Comparison of ENCODE assay signal across 5 fruit fly cellular contexts in genomic region chr2L:13514262-13514937, dm6.
TF ChIP-seq lines count a peak whose summit lies in the region.

No protein-coding gene starts in this region.

- peak; percentile 20 for TF ChIP-seq CTCF in whole organism, embryonic (GFP tag; optimal IDR thresholded peaks at IDR 0.05; lab: Kevin White, UChicago)

TF ChIP-seq in whole organism, adult, 20 proteins besides CTCF, POLR2A, EP300 and RAD21 (continues in another document):
- TF ChIP-seq CG7045 (GFP tag; optimal IDR thresholded peaks at IDR 0.05; lab: Kevin White, UChicago) (peak; percentile 60), tj (GFP tag; optimal IDR thresholded peaks at IDR 0.05; lab: Kevin White, UChicago) (peak; percentile 57), CG11617 (GFP tag; optimal IDR thresholded peaks at IDR 0.05; lab: Kevin White, UChicago) (peak; percentile 89), CG33017 (tag; optimal IDR thresholded peaks at IDR 0.05; lab: Kevin White, UChicago) (peak; percentile 91), Clk (GFP tag; optimal IDR thresholded peaks at IDR 0.05; lab: Kevin White, UChicago) (peak; percentile 24), CG5204 (GFP tag; optimal IDR thresholded peaks at IDR 0.05; lab: Kevin White, UChicago) (peak; percentile 77), CG12768 (GFP tag; optimal IDR thresholded peaks at IDR 0.05; lab: Kevin White, UChicago) (peak; percentile 87), CG1620 (GFP tag; optimal IDR thresholded peaks at IDR 0.05; lab: Kevin White, UChicago) (peak; percentile 65), cnc (optimal IDR thresholded peaks at IDR 0.05; lab: Kevin White, UChicago) (no peak), pad (GFP tag; optimal IDR thresholded peaks at IDR 0.05; lab: Kevin White, UChicago) (peak; percentile 62), CG7101 (tag; optimal IDR thresholded peaks at IDR 0.05; lab: Kevin White, UChicago) (peak; percentile 90), cic (GFP tag; optimal IDR thresholded peaks at IDR 0.05; lab: Kevin White, UChicago) (peak; percentile 86), bab1 (GFP tag; optimal IDR thresholded peaks at IDR 0.05; lab: Kevin White, UChicago) (peak; percentile 72), Hr96 (GFP tag; optimal IDR thresholded peaks at IDR 0.05; lab: Kevin White, UChicago) (peak; percentile 54), CG14711 (tag; optimal IDR thresholded peaks at IDR 0.05; lab: Kevin White, UChicago) (peak; percentile 79), ovo (GFP tag; optimal IDR thresholded peaks at IDR 0.05; lab: Kevin White, UChicago) (peak; percentile 42), toe (GFP tag; optimal IDR thresholded peaks at IDR 0.05; lab: Kevin White, UChicago) (peak; percentile 18), Crg-1 (GFP tag; optimal IDR thresholded peaks at IDR 0.05; lab: Kevin White, UChicago) (peak; percentile 86)

TF ChIP-seq in whole organism, embryonic, 481 proteins besides CTCF, POLR2A, EP300 and RAD21 (continues in another document):
- no peak for TF ChIP-seq Tbp (GFP tag; optimal IDR thresholded peaks at IDR 0.05; lab: Kevin White, UChicago)
- TF ChIP-seq Fer2 (tag; optimal IDR thresholded peaks at IDR 0.05; lab: Kevin White, UChicago), result peak; percentile 29
- TF ChIP-seq CG13894 (tag; optimal IDR thresholded peaks at IDR 0.05; lab: Kevin White, UChicago), result no peak
- no peak; the same call in 1 of the 2 replicates for TF ChIP-seq Ravus (GFP tag; IDR thresholded peaks at IDR 0.05; lab: Robert Waterston, UW)
- TF ChIP-seq CG3726 (GFP tag; IDR thresholded peaks at IDR 0.05; lab: Robert Waterston, UW), result 0 out of 3 replicates have a peak, but pooled peaks have one; percentile 36
- peak; percentile 52 for TF ChIP-seq CG6272 (GFP tag; IDR thresholded peaks at IDR 0.05; lab: Robert Waterston, UW)
- peak; percentile 4 for TF ChIP-seq CG15514 (GFP tag; optimal IDR thresholded peaks at IDR 0.05; lab: Kevin White, UChicago)
- no peak for TF ChIP-seq CG9609 (GFP tag; optimal IDR thresholded peaks at IDR 0.05; lab: Kevin White, UChicago)
- TF ChIP-seq CG14667 (GFP tag; IDR thresholded peaks at IDR 0.05; lab: Robert Waterston, UW), result no peak
- TF ChIP-seq Hr3 (GFP tag; optimal IDR thresholded peaks at IDR 0.05; lab: Kevin White, UChicago), result peak; percentile 23
- TF ChIP-seq pros (GFP tag; optimal IDR thresholded peaks at IDR 0.05; lab: Kevin White, UChicago), result peak; percentile 32
- TF ChIP-seq cas (GFP tag; IDR thresholded peaks at IDR 0.05; lab: Robert Waterston, UW), result 0 out of 2 replicates have a peak, but pooled peaks have one; percentile 24
- TF ChIP-seq cwo (GFP tag; optimal IDR thresholded peaks at IDR 0.05; lab: Kevin White, UChicago), result peak; percentile 92
- peak; percentile 47 for TF ChIP-seq CG12391 (tag; optimal IDR thresholded peaks at IDR 0.05; lab: Kevin White, UChicago)
- TF ChIP-seq Dp (GFP tag; optimal IDR thresholded peaks at IDR 0.05; lab: Kevin White, UChicago), result no peak
- peak; percentile 17 for TF ChIP-seq CG6254 (GFP tag; optimal IDR thresholded peaks at IDR 0.05; lab: Kevin White, UChicago)
- TF ChIP-seq CG14441 (GFP tag; IDR thresholded peaks at IDR 0.05; lab: Robert Waterston, UW), result peak; percentile 52; the same call in 1 of the 2 replicates
- peak; percentile 44; the same call in 2 of the 3 replicates for TF ChIP-seq CG11560 (tag; IDR thresholded peaks at IDR 0.05; lab: Robert Waterston, UW)

TF ChIP-seq in whole organism, prepupa, 60 proteins besides CTCF, POLR2A, EP300 and RAD21 (continues in another document):
- TF ChIP-seq CG8319 (GFP tag; optimal IDR thresholded peaks at IDR 0.05; lab: Kevin White, UChicago) (no peak), Ets21C (GFP tag; optimal IDR thresholded peaks at IDR 0.05; lab: Kevin White, UChicago) (peak; percentile 63), Sox14 (GFP tag; optimal IDR thresholded peaks at IDR 0.05; lab: Kevin White, UChicago) (peak; percentile 82), CG9139 (GFP tag; optimal IDR thresholded peaks at IDR 0.05; lab: Kevin White, UChicago) (no peak), CG31627 (GFP tag; optimal IDR thresholded peaks at IDR 0.05; lab: Kevin White, UChicago) (peak; percentile 84), CG10669 (GFP tag; optimal IDR thresholded peaks at IDR 0.05; lab: Kevin White, UChicago) (no peak), ss (GFP tag; optimal IDR thresholded peaks at IDR 0.05; lab: Kevin White, UChicago) (no peak), CG15336 (GFP tag; IDR thresholded peaks at IDR 0.05; lab: Robert Waterston, UW) (peak; percentile 78), CG1621 (tag; optimal IDR thresholded peaks at IDR 0.05; lab: Kevin White, UChicago) (no peak), CG10631 (GFP tag; optimal IDR thresholded peaks at IDR 0.05; lab: Kevin White, UChicago) (peak; percentile 40), CG3919 (GFP tag; optimal IDR thresholded peaks at IDR 0.05; lab: Kevin White, UChicago) (no peak), Eip75B (GFP tag; optimal IDR thresholded peaks at IDR 0.05; lab: Kevin White, UChicago) (no peak), Blimp-1 (GFP tag; optimal IDR thresholded peaks at IDR 0.05; lab: Kevin White, UChicago) (peak; percentile 6), CG32006 (GFP tag; optimal IDR thresholded peaks at IDR 0.05; lab: Kevin White, UChicago) (peak; percentile 83), CG4318 (GFP tag; optimal IDR thresholded peaks at IDR 0.05; lab: Kevin White, UChicago) (peak; percentile 75), CG6276 (GFP tag; optimal IDR thresholded peaks at IDR 0.05; lab: Kevin White, UChicago) (peak; percentile 0), Smox (GFP tag; optimal IDR thresholded peaks at IDR 0.05; lab: Kevin White, UChicago) (peak; percentile 84), CG11294 (GFP tag; IDR thresholded peaks at IDR 0.05; lab: Robert Waterston, UW) (peak; percentile 66; the same call in 1 of the 2 replicates), CG11902 (GFP tag; optimal IDR thresholded peaks at IDR 0.05; lab: Kevin White, UChicago) (peak; percentile 7)

TF ChIP-seq in whole organism, pupa, 21 proteins besides CTCF, POLR2A, EP300 and RAD21 (continues in another document):
- TF ChIP-seq fd96Ca (GFP tag; IDR thresholded peaks at IDR 0.05; lab: Robert Waterston, UW) (peak; percentile 52; the same call in 2 of the 3 replicates), CG34367 (tag; optimal IDR thresholded peaks at IDR 0.05; lab: Kevin White, UChicago) (no peak), CG4496 (GFP tag; IDR thresholded peaks at IDR 0.05; lab: Robert Waterston, UW) (peak; percentile 2; the same call in 1 of the 3 replicates), CG13204 (GFP tag; optimal IDR thresholded peaks at IDR 0.05; lab: Kevin White, UChicago) (peak; percentile 83), EcR (GFP tag; optimal IDR thresholded peaks at IDR 0.05; lab: Kevin White, UChicago) (peak; percentile 86), CG9948 (tag; optimal IDR thresholded peaks at IDR 0.05; lab: Kevin White, UChicago) (no peak), CG12605 (GFP tag; IDR thresholded peaks at IDR 0.05; lab: Robert Waterston, UW) (0 out of 2 replicates have a peak, but pooled peaks have one; percentile 13), Pif1A (GFP tag; optimal IDR thresholded peaks at IDR 0.05; lab: Kevin White, UChicago) (no peak), Ets98B (GFP tag; IDR thresholded peaks at IDR 0.05; lab: Robert Waterston, UW) (peak; percentile 7), CG15710 (tag; optimal IDR thresholded peaks at IDR 0.05; lab: Kevin White, UChicago) (peak; percentile 39), CG8159 (tag; optimal IDR thresholded peaks at IDR 0.05; lab: Kevin White, UChicago) (no peak), CG17806 (tag; optimal IDR thresholded peaks at IDR 0.05; lab: Kevin White, UChicago) (no peak), Snoo (tag; optimal IDR thresholded peaks at IDR 0.05; lab: Kevin White, UChicago) (peak; percentile 78), CG10348 (GFP tag; IDR thresholded peaks at IDR 0.05; lab: Robert Waterston, UW) (peak; percentile 53; the same call in 1 of the 2 replicates), CG14655 (GFP tag; optimal IDR thresholded peaks at IDR 0.05; lab: Kevin White, UChicago) (peak; percentile 18), rn (GFP tag; IDR thresholded peaks at IDR 0.05; lab: Robert Waterston, UW) (no peak), D1 (tag; optimal IDR thresholded peaks at IDR 0.05; lab: Kevin White, UChicago) (no peak), CG8301 (tag; optimal IDR thresholded peaks at IDR 0.05; lab: Kevin White, UChicago) (peak; percentile 16), Pif1B (GFP tag; optimal IDR thresholded peaks at IDR 0.05; lab: Kevin White, UChicago) (no peak), CG32121 (GFP tag; IDR thresholded peaks at IDR 0.05; lab: Robert Waterston, UW) (peak; percentile 38)

TF ChIP-seq in whole organism, wandering third instar larva, 38 proteins besides CTCF, POLR2A, EP300 and RAD21 (continues in another document):
- TF ChIP-seq CrebA (GFP tag; optimal IDR thresholded peaks at IDR 0.05; lab: Kevin White, UChicago; ENCODE audit: borderline replicate concordance), result peak; percentile 64
- peak; percentile 83 for TF ChIP-seq tai (GFP tag; optimal IDR thresholded peaks at IDR 0.05; lab: Kevin White, UChicago)
- TF ChIP-seq rgr (GFP tag; optimal IDR thresholded peaks at IDR 0.05; lab: Kevin White, UChicago), result peak; percentile 94
- TF ChIP-seq Jra (GFP tag; optimal IDR thresholded peaks at IDR 0.05; lab: Kevin White, UChicago), result peak; percentile 68
- TF ChIP-seq lola (GFP tag; optimal IDR thresholded peaks at IDR 0.05; lab: Kevin White, UChicago), result no peak
- no peak for TF ChIP-seq pan (optimal IDR thresholded peaks at IDR 0.05; lab: Kevin White, UChicago)
- TF ChIP-seq brk (GFP tag; optimal IDR thresholded peaks at IDR 0.05; lab: Kevin White, UChicago), result peak; percentile 91
- TF ChIP-seq Hr83 (GFP tag; optimal IDR thresholded peaks at IDR 0.05; lab: Kevin White, UChicago; ENCODE audit: poor library complexity, severe bottlenecking), result no peak
- peak; percentile 32 for TF ChIP-seq sage (GFP tag; optimal IDR thresholded peaks at IDR 0.05; lab: Kevin White, UChicago)
- TF ChIP-seq Sp1 (GFP tag; optimal IDR thresholded peaks at IDR 0.05; lab: Kevin White, UChicago), result peak; percentile 91
- TF ChIP-seq CG32264 (GFP tag; optimal IDR thresholded peaks at IDR 0.05; lab: Kevin White, UChicago), result peak; percentile 56
- TF ChIP-seq N (GFP tag; optimal IDR thresholded peaks at IDR 0.05; lab: Kevin White, UChicago), result no peak
- no peak for TF ChIP-seq Vsx2 (GFP tag; optimal IDR thresholded peaks at IDR 0.05; lab: Kevin White, UChicago; ENCODE audit: partially characterized antibody)
- TF ChIP-seq CG9705 (GFP tag; optimal IDR thresholded peaks at IDR 0.05; lab: Kevin White, UChicago), result peak; percentile 48
- TF ChIP-seq h (GFP tag; optimal IDR thresholded peaks at IDR 0.05; lab: Kevin White, UChicago), result peak; percentile 88
- peak; percentile 11 for TF ChIP-seq Rel (GFP tag; optimal IDR thresholded peaks at IDR 0.05; lab: Kevin White, UChicago)
- peak; percentile 61 for TF ChIP-seq Rel (tag; optimal IDR thresholded peaks at IDR 0.05; lab: Kevin White, UChicago)
- peak; percentile 91 for TF ChIP-seq br (GFP tag; optimal IDR thresholded peaks at IDR 0.05; lab: Kevin White, UChicago)
- peak; percentile 42 for TF ChIP-seq Dif (GFP tag; optimal IDR thresholded peaks at IDR 0.05; lab: Kevin White, UChicago; ENCODE audit: partially characterized antibody)
- TF ChIP-seq jim (GFP tag; optimal IDR thresholded peaks at IDR 0.05; lab: Kevin White, UChicago), result no peak
- TF ChIP-seq fru (GFP tag; optimal IDR thresholded peaks at IDR 0.05; lab: Kevin White, UChicago), result peak; percentile 91
- peak; percentile 83 for TF ChIP-seq Hnf4 (GFP tag; optimal IDR thresholded peaks at IDR 0.05; lab: Kevin White, UChicago)
- TF ChIP-seq foxo (GFP tag; optimal IDR thresholded peaks at IDR 0.05; lab: Kevin White, UChicago), result peak in 1 of 2 experiments; percentile 96
